Worm (Caenorhabditis elegans) whole organism, L1 larva: ENCODE measurements around the gene srbc-24.

ENCODE experiments used
- ama-1 ChIP-seq: fragments of 150-350 bp; optimal IDR thresholded peaks from 2 replicates; lab custom pipeline; 2014
- ets-5 ChIP-seq: fragments of 200-800 bp; sonication (Bioruptor generic); IDR thresholded peaks from 2 replicates; pipeline ENCODE4 v1.3.6; 2022; ENCODE audit warnings: missing genetic modification characterization, missing compliant biosample characterization
- fkh-4 ChIP-seq: sonication (generic microtip); optimal IDR thresholded peaks from 2 replicates; lab custom pipeline; 2016; ENCODE audit warnings: missing compliant biosample characterization, missing genetic modification characterization, borderline replicate concordance
- isw-1 ChIP-seq: fragments of 200-800 bp; sonication (Bioruptor generic); IDR thresholded peaks from 2 replicates; pipeline ENCODE4 v1.3.6; 2022; ENCODE audit warnings: missing genetic modification characterization, missing compliant biosample characterization
- jun-1 ChIP-seq: fragments of 150-350 bp; optimal IDR thresholded peaks from 2 replicates; lab custom pipeline; 2014; ENCODE audit warnings: missing biosample characterization, missing genetic modification reagents, missing genetic modification characterization
- lin-13 ChIP-seq: fragments of 150-350 bp; optimal IDR thresholded peaks from 2 replicates; lab custom pipeline; 2014; ENCODE audit warnings: missing biosample characterization, missing genetic modification reagents, missing genetic modification characterization
- lin-39 ChIP-seq: fragments of 150-350 bp; optimal IDR thresholded peaks from 2 replicates; lab custom pipeline; 2014; ENCODE audit warnings: missing biosample characterization, missing genetic modification reagents, missing genetic modification characterization
- mdl-1 ChIP-seq, 2 experiments: fragments of 150-350 bp; optimal IDR thresholded peaks; 2 replicates each; lab custom pipeline; 2014 to 2017; ENCODE audit warnings: missing biosample characterization in 2 of 2, missing genetic modification characterization in 2 of 2, inconsistent platforms in 1 of 2
- nhr-237 ChIP-seq: fragments of 150-350 bp; optimal IDR thresholded peaks from 2 replicates; lab custom pipeline; 2014; ENCODE audit warnings: missing biosample characterization, missing genetic modification characterization
- nhr-71 ChIP-seq: sonication (generic microtip); optimal IDR thresholded peaks from 2 replicates; lab custom pipeline; 2016; ENCODE audit warnings: mild to moderate bottlenecking, missing genetic modification characterization, moderate library complexity, missing compliant biosample characterization
- nhr-85 ChIP-seq: sonication (generic microtip); peaks from one replicate; lab custom pipeline; 2016; ENCODE audit warnings: missing genetic modification characterization, inconsistent platforms, missing compliant biosample characterization
- unc-130 ChIP-seq: fragments of 150-350 bp; optimal IDR thresholded peaks from 2 replicates; lab custom pipeline; 2017; ENCODE audit warnings: missing biosample characterization, missing genetic modification characterization, inconsistent platforms
- unc-62 ChIP-seq: fragments of 150-350 bp; optimal IDR thresholded peaks from 2 replicates; lab custom pipeline; 2014; ENCODE audit warnings: missing biosample characterization, missing genetic modification reagents, missing genetic modification characterization
- zag-1 ChIP-seq: fragments of 150-350 bp; optimal IDR thresholded peaks from 2 replicates; lab custom pipeline; 2014; ENCODE audit warnings: missing biosample characterization, missing genetic modification characterization

DNA sequence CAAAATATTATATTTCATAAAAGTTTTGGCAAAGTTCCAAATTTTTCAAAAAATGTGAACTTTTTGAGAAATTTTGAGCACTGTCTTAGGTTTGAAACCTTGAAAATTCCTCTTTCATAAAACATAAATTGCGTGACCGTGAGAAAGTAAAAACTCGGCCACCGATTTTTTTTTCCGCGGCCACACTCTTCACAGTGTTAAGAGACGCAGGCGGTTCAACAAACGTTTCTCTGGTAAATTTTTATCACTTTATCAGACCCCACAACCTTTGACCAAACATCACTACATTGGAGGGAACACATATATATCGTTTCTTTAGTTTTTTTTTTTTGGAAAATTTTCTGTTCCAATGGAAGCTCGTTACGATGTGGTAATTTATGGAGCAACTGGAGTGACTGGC lies 29.0 kb upstream of the srbc-24 start, which contains the start of gene F22F7.2:
- TF ChIP-seq lin-39 (tag; lab: Kevin White, UChicago) (no peak), lin-13 (GFP tag; lab: Kevin White, UChicago) (no peak), mdl-1 (tag; optimal IDR thresholded peaks at IDR 0.05; lab: Kevin White, UChicago) (no peak), ama-1 (lab: Kevin White, UChicago) (no peak), zag-1 (no peak), nhr-237 (no peak), unc-62 (GFP tag; lab: Kevin White, UChicago) (no peak), jun-1 (tag; lab: Kevin White, UChicago) (no peak), unc-130 (tag; lab: Kevin White, UChicago) (no peak), nhr-85 (tag; lab: Kevin White, UChicago) (no peak), nhr-71 (tag; lab: Kevin White, UChicago) (no peak), ets-5 (no peak), isw-1 (no peak), fkh-4 (no peak)
